Worm (Caenorhabditis elegans): ENCODE results near the gene nhr-10.

nhr-10 gene

DNA sequence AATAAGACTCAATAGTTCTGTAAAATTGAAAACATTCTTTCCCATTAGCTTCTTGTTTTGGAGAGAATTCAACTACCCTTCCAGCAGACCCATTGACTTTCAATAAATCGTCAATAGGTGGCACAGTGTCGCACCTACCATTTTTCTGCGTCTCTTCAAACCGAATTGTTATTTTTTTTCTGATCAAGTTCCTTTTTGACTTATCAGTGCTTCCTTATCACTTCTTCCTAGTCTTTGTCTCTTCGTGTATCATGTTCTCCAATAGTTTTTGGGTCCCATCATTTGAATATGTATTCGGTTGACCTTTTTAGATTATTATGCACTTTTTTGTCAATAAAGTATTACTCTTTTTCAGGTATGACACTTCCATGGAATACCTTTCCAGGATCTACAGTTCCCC is 7.3 kb downstream of the nhr-10 start, which contains the start of gene odd-1:
TSS of gene odd-1 (plus strand) at position 349 of the 400 bp plus-strand sequence.
- no peak for TF ChIP-seq pqm-1 (tag; optimal IDR thresholded peaks at IDR 0.05)
- peak; percentile 85 for TF ChIP-seq elt-2 (tag; optimal IDR thresholded peaks at IDR 0.05)

DNA sequence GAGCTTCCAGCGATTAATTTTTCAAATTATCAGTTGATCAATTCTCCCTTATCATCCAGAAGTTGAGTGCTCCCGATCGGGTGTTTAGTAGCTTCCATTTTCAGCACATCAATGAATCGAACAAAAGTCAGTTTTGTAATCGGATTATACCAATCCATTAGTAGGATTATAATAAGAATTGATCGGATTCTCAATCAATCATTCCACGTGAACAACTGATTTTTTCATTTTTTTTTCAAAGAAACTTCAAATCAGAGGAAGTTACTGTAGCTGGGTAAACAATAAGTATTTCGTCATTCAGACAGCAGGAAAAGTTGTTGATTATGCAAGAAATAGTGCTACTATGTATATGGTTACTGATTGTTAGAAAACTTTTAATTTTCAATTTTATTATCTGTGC is 8.4 kb downstream of the nhr-10 start:
- TF ChIP-seq ceh-48 (tag; optimal IDR thresholded peaks at IDR 0.05) (no peak), hlh-30 (tag; optimal IDR thresholded peaks at IDR 0.05; ENCODE audit: insufficient read depth) (no peak), hlh-8 (tag; optimal IDR thresholded peaks at IDR 0.05) (no peak), pha-4 (tag; optimal IDR thresholded peaks at IDR 0.05) (no peak)

- no peak for TF ChIP-seq mec-3 (tag; optimal IDR thresholded peaks at IDR 0.05; ENCODE audit: borderline replicate concordance)
- no peak for TF ChIP-seq pax-1 (tag; optimal IDR thresholded peaks at IDR 0.05)
- TF ChIP-seq dmd-4 (tag; optimal IDR thresholded peaks at IDR 0.05; ENCODE audit: borderline replicate concordance): no peak
- TF ChIP-seq ceh-30 (tag; optimal IDR thresholded peaks at IDR 0.05): no peak
- no peak for TF ChIP-seq ceh-6 (GFP tag; optimal IDR thresholded peaks at IDR 0.05)
- TF ChIP-seq ceh-18 (tag; optimal IDR thresholded peaks at IDR 0.05): no peak
- no peak for TF ChIP-seq ceh-48 (tag; optimal IDR thresholded peaks at IDR 0.05)
- TF ChIP-seq fkh-10 (GFP tag; optimal IDR thresholded peaks at IDR 0.05): no peak
- no peak for TF ChIP-seq pat-9 (tag; optimal IDR thresholded peaks at IDR 0.05)
- TF ChIP-seq hlh-8 (tag; optimal IDR thresholded peaks at IDR 0.05): no peak
- TF ChIP-seq ceh-9 (tag; optimal IDR thresholded peaks at IDR 0.05): no peak
- no peak for TF ChIP-seq tbx-2 (tag; optimal IDR thresholded peaks at IDR 0.05)
- TF ChIP-seq ama-1 (optimal IDR thresholded peaks at IDR 0.05): no peak
- no peak for TF ChIP-seq gmeb-2 (tag; optimal IDR thresholded peaks at IDR 0.05)
- TF ChIP-seq unc-42 (tag; optimal IDR thresholded peaks at IDR 0.05): no peak
- TF ChIP-seq hlh-15 (tag; optimal IDR thresholded peaks at IDR 0.05): no peak
Observed at ce11 chrIII:7103940-7104440, 11.2 kb downstream of the nhr-10 start, which contains the start of gene cpg-2. TSS of gene cpg-2 (minus strand) at chrIII:7103990.

DNA sequence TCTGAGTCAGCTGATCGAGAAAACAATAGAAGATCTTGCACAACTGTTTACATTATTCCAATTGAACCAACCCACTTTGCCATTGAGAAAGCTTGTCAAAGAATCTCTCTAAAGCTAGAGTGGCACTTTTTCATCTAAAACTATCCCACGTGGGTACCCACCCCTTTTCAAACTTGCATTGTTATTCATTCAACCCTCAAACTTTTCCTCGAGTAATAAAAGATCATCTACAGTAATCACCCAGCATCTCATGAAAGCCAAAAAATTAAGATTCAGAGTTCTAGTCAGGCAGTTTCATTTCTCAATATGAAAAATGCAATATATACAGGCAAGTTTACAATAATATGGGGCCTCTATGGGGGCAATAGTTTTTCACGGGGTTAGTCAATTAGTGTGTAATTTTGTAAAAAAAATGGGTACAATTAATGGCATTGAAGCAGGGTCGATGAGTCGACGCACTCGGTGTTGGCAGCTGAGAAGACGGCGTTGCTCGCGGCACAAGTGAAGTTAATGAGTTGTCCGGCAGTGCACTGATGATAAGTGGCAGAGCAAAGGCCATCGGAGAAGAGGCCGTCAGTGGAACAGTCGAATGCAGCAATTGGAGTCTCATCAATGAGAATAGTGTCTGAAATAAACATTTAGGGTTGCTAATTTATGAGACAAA is 13.3 kb downstream of the nhr-10 start:
- no peak for TF ChIP-seq lin-11 (tag; optimal IDR thresholded peaks at IDR 0.05)
- no peak for TF ChIP-seq hlh-8 (tag; optimal IDR thresholded peaks at IDR 0.05)
- TF ChIP-seq tbx-7 (tag; optimal IDR thresholded peaks at IDR 0.05): no peak
- no peak for TF ChIP-seq unc-55 (GFP tag; optimal IDR thresholded peaks at IDR 0.05)
- TF ChIP-seq C38D4.7 (GFP tag; optimal IDR thresholded peaks at IDR 0.05): no peak
- TF ChIP-seq pat-9 (tag; optimal IDR thresholded peaks at IDR 0.05): no peak
- no peak for TF ChIP-seq fax-1 (tag; optimal IDR thresholded peaks at IDR 0.05)
- TF ChIP-seq sox-2 (GFP tag; IDR thresholded peaks at IDR 0.05): no peak
- TF ChIP-seq che-1 (tag; optimal IDR thresholded peaks at IDR 0.05): no peak
- TF ChIP-seq elt-2 (tag; optimal IDR thresholded peaks at IDR 0.05): no peak
- no peak for TF ChIP-seq T23F11.4 (GFP tag; optimal IDR thresholded peaks at IDR 0.05)

DNA sequence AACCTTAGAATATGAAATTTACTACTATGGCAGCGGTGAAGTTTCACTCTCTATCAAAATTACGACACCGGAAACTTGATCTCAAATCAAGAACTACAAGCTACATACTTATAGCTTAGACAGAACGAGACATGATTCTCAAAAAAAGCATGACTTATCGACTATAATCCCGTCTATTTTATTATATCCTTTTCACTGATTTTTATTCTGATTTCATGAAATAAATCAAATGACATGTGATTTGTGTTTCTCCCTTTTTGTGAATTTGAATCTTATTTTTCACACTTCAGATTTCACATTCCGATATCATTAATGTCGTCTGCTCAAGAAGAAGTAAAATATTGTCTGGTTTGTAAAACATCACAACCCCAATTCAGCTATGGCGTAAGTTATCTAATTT is 15.2 kb downstream of the nhr-10 start, which contains the start of gene ZK418.11:
TSS of gene ZK418.11 (plus strand) at position 289 of the 400 bp plus-strand sequence.
- TF ChIP-seq hlh-30 (tag; optimal IDR thresholded peaks at IDR 0.05; ENCODE audit: insufficient read depth) (no peak), pha-4 (tag; optimal IDR thresholded peaks at IDR 0.05) (no peak), elt-2 (tag; optimal IDR thresholded peaks at IDR 0.05) (no peak), ceh-45 (GFP tag; IDR thresholded peaks at IDR 0.05) (no peak), che-1 (tag; optimal IDR thresholded peaks at IDR 0.05) (no peak), ceh-30 (tag; optimal IDR thresholded peaks at IDR 0.05) (no peak), pros-1 (tag; optimal IDR thresholded peaks at IDR 0.05) (no peak), C08G9.2 (tag; optimal IDR thresholded peaks at IDR 0.05) (no peak), unc-55 (GFP tag; optimal IDR thresholded peaks at IDR 0.05) (no peak), syd-9 (tag; optimal IDR thresholded peaks at IDR 0.05) (no peak), ceh-19 (GFP tag; optimal IDR thresholded peaks at IDR 0.05) (no peak), hlh-15 (tag; optimal IDR thresholded peaks at IDR 0.05) (no peak), T23F11.4 (GFP tag; optimal IDR thresholded peaks at IDR 0.05) (no peak)
